Fruit fly (Drosophila melanogaster): ENCODE results near the gene CG18476.

CG18476 gene

DNA sequence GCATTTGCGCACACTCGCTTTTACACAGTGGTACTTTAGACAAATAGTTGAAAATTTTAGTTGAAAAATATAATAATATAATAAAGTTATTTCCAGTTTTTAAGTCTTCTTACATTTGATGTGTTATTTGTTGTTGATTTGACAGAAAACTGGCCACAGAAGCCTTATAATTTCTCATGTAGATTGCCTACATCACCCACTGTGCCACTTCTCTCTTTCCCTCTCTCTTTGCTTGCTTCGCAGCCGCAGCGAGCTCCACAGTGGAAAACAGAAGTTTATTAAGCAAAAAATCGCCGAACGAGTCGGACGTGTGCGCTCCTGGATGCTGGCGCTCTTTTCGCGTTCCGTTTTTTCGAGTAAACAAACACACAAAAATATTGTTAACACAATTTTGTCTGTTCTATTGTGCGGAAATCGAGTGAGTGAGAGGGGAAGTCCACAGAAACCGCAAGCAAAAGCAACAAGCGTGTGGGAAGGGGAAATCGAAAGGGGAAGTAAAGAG lies 22.0 kb downstream of the CG18476 start, which contains the start of gene CG42327 (continued):
- TF ChIP-seq CG6683 (GFP tag; optimal IDR thresholded peaks at IDR 0.05), result peak; percentile 88
- TF ChIP-seq knrl (GFP tag; IDR thresholded peaks at IDR 0.05; ENCODE audit: partially characterized antibody), result no peak; the same call in 2 of the 3 replicates
- peak; percentile 98 for TF ChIP-seq CG2712 (tag; optimal IDR thresholded peaks at IDR 0.05)
- TF ChIP-seq CG12236 (GFP tag; optimal IDR thresholded peaks at IDR 0.05), result peak; percentile 42
- peak; percentile 75 for TF ChIP-seq CG5180 (GFP tag; optimal IDR thresholded peaks at IDR 0.05)
- TF ChIP-seq CG14860 (GFP tag; IDR thresholded peaks at IDR 0.05; ENCODE audit: partially characterized antibody), result no peak
- no peak for TF ChIP-seq CG8478 (optimal IDR thresholded peaks at IDR 0.05)
- peak; percentile 86 for TF ChIP-seq gt (GFP tag; IDR thresholded peaks at IDR 0.05)
- TF ChIP-seq CG7963 (GFP tag; IDR thresholded peaks at IDR 0.05; ENCODE audit: partially characterized antibody), result no peak
- peak; percentile 94 for TF ChIP-seq CG15269 (tag; optimal IDR thresholded peaks at IDR 0.05)
- peak; percentile 64 for TF ChIP-seq sna (GFP tag; IDR thresholded peaks at IDR 0.05; ENCODE audit: partially characterized antibody)
- peak; percentile 63 for TF ChIP-seq CG7786 (GFP tag; optimal IDR thresholded peaks at IDR 0.05)
- peak; percentile 89 for TF ChIP-seq caup (GFP tag; optimal IDR thresholded peaks at IDR 0.05; ENCODE audit: severe bottlenecking)
- TF ChIP-seq tup (GFP tag; optimal IDR thresholded peaks at IDR 0.05), result peak; percentile 83
- peak; percentile 93 for TF ChIP-seq CG3726 (GFP tag; IDR thresholded peaks at IDR 0.05)
- TF ChIP-seq dmrt99B (tag; optimal IDR thresholded peaks at IDR 0.05), result peak; percentile 96
- peak; percentile 73 to 94 for TF ChIP-seq dpn (GFP tag; optimal IDR thresholded peaks at IDR 0.05)
- no peak for TF ChIP-seq Lpt (GFP tag; optimal IDR thresholded peaks at IDR 0.05)
- TF ChIP-seq dm (GFP tag; optimal IDR thresholded peaks at IDR 0.05), result peak; percentile 65
- peak; percentile 94 for TF ChIP-seq Fer1 (GFP tag; optimal IDR thresholded peaks at IDR 0.05)
- peak; percentile 88 for TF ChIP-seq CG2889 (GFP tag; IDR thresholded peaks at IDR 0.05)
- TF ChIP-seq PHDP (tag; optimal IDR thresholded peaks at IDR 0.05), result peak; percentile 96
- TF ChIP-seq CG12299 (tag; optimal IDR thresholded peaks at IDR 0.05), result peak; percentile 91
- TF ChIP-seq CG2875 (GFP tag; optimal IDR thresholded peaks at IDR 0.05), result peak; percentile 98
- peak; percentile 27 for TF ChIP-seq CG7745 (tag; optimal IDR thresholded peaks at IDR 0.05)
- peak; percentile 59 for TF ChIP-seq CG13287 (GFP tag; IDR thresholded peaks at IDR 0.05; ENCODE audit: partially characterized antibody)
- peak; percentile 73 to 89 for TF ChIP-seq chif (GFP tag; optimal IDR thresholded peaks at IDR 0.05)
- TF ChIP-seq CG32772 (GFP tag; IDR thresholded peaks at IDR 0.05), result peak; percentile 94
- TF ChIP-seq CG18599 (GFP tag; optimal IDR thresholded peaks at IDR 0.05), result peak; percentile 95
- TF ChIP-seq CG14965 (GFP tag; optimal IDR thresholded peaks at IDR 0.05; ENCODE audit: borderline replicate concordance), result peak; percentile 20
- peak; percentile 86 for TF ChIP-seq MTF-1 (GFP tag; optimal IDR thresholded peaks at IDR 0.05; ENCODE audit: borderline replicate concordance)
- TF ChIP-seq Dp (GFP tag; optimal IDR thresholded peaks at IDR 0.05), result peak; percentile 2
- no peak; the same call in 1 of the 2 replicates for TF ChIP-seq unc-4 (GFP tag; IDR thresholded peaks at IDR 0.05; ENCODE audit: partially characterized antibody)
- peak; percentile 97 for TF ChIP-seq gsb-n (tag; optimal IDR thresholded peaks at IDR 0.05)
- TF ChIP-seq gsb (GFP tag; IDR thresholded peaks at IDR 0.05), result peak; percentile 79
- TF ChIP-seq Chrac-16 (GFP tag; optimal IDR thresholded peaks at IDR 0.05), result peak; percentile 93
- peak; percentile 93 for TF ChIP-seq H2.0 (GFP tag; IDR thresholded peaks at IDR 0.05)
- TF ChIP-seq CG1647 (GFP tag; optimal IDR thresholded peaks at IDR 0.05), result peak; percentile 64
- TF ChIP-seq exex (tag; optimal IDR thresholded peaks at IDR 0.05), result peak; percentile 33
- TF ChIP-seq CG31365 (tag; optimal IDR thresholded peaks at IDR 0.05), result peak; percentile 54
- peak; percentile 86 for TF ChIP-seq scrt (GFP tag; optimal IDR thresholded peaks at IDR 0.05)
- TF ChIP-seq fru (optimal IDR thresholded peaks at IDR 0.05), result no peak
- peak; percentile 95 for TF ChIP-seq Oli (tag; optimal IDR thresholded peaks at IDR 0.05)
- peak; percentile 91 to 98 for TF ChIP-seq bsh (GFP tag; optimal IDR thresholded peaks at IDR 0.05)
- peak; percentile 92 for TF ChIP-seq CG14667 (GFP tag; IDR thresholded peaks at IDR 0.05)
- TF ChIP-seq hb (GFP tag; IDR thresholded peaks at IDR 0.05; ENCODE audit: partially characterized antibody), result no peak
- no peak for TF ChIP-seq CG1832 (GFP tag; optimal IDR thresholded peaks at IDR 0.05)
- TF ChIP-seq CG2120 (GFP tag; optimal IDR thresholded peaks at IDR 0.05), result peak; percentile 82
- TF ChIP-seq Sry-β (GFP tag; optimal IDR thresholded peaks at IDR 0.05), result peak; percentile 66
